Fruit fly (Drosophila melanogaster): ENCODE results near the gene Mpi.
A peak's percentile ranks its signal among the peaks of the same experiment; 100 is the strongest.

Gene Mpi

dm6 chr3R:9747875-9747899, 11.7 kb upstream of the Mpi start, which contains the start of gene PpD3:
Gene PpD3, plus strand, starts transcription at chr3R:9747875.
- TF ChIP-seq Hr39 (optimal IDR thresholded peaks at IDR 0.05) (no peak), BEAF-32 (GFP tag; optimal IDR thresholded peaks at IDR 0.05) (peak; percentile 42)

dm6 chr3R:9747900-9748663, 11.3 kb upstream of the Mpi start:
- TF ChIP-seq MESR4 (GFP tag; optimal IDR thresholded peaks at IDR 0.05) (peak; percentile 60), CG34422 (GFP tag; IDR thresholded peaks at IDR 0.05) (no peak; the same call in 2 of the 3 replicates), E2f2 (GFP tag; IDR thresholded peaks at IDR 0.05) (peak; percentile 80), CG17802 (tag; optimal IDR thresholded peaks at IDR 0.05) (no peak), CG4617 (GFP tag; optimal IDR thresholded peaks at IDR 0.05; ENCODE audit: borderline replicate concordance) (peak; percentile 70), sens (GFP tag) (peak; percentile 18), gfzf (GFP tag; optimal IDR thresholded peaks at IDR 0.05) (peak; percentile 85), kay (GFP tag; optimal IDR thresholded peaks at IDR 0.05) (no peak), CG9797 (GFP tag; optimal IDR thresholded peaks at IDR 0.05) (peak; percentile 42), Myb (GFP tag; optimal IDR thresholded peaks at IDR 0.05) (peak; percentile 15), pzg (GFP tag; optimal IDR thresholded peaks at IDR 0.05) (peak; percentile 50), MBD-R2 (GFP tag; IDR thresholded peaks at IDR 0.05) (peak; percentile 15; the same call in 1 of the 2 replicates), Dp (GFP tag; optimal IDR thresholded peaks at IDR 0.05) (peak; percentile 75), zen2 (GFP tag; IDR thresholded peaks at IDR 0.05; ENCODE audit: partially characterized antibody) (no peak), bigmax (GFP tag; optimal IDR thresholded peaks at IDR 0.05) (peak; percentile 90)

dm6 chr3R:9754487-9754886, 4.9 kb upstream of the Mpi start, which contains the start of gene Tti1:
Gene Tti1, minus strand, starts transcription at chr3R:9754686.
- TF ChIP-seq jumu (GFP tag; optimal IDR thresholded peaks at IDR 0.05) = no peak
- no peak for TF ChIP-seq Gug (GFP tag; IDR thresholded peaks at IDR 0.05)
- no peak for TF ChIP-seq CG2678 (tag; optimal IDR thresholded peaks at IDR 0.05)
- no peak for TF ChIP-seq BtbVII (GFP tag; optimal IDR thresholded peaks at IDR 0.05)
- TF ChIP-seq Sry-δ (GFP tag; optimal IDR thresholded peaks at IDR 0.05) = peak; percentile 19
- TF ChIP-seq CG7271 (tag; optimal IDR thresholded peaks at IDR 0.05) = no peak
- no peak for TF ChIP-seq CG10321 (GFP tag; IDR thresholded peaks at IDR 0.05)
- TF ChIP-seq CG1647 (GFP tag; optimal IDR thresholded peaks at IDR 0.05) = no peak
- no peak for TF ChIP-seq bcd (GFP tag; optimal IDR thresholded peaks at IDR 0.05)
- 0 out of 2 replicates have a peak, but pooled peaks have one; percentile 14 for TF ChIP-seq CG2129 (GFP tag; IDR thresholded peaks at IDR 0.05; ENCODE audit: partially characterized antibody)
- TF ChIP-seq Taf1 (GFP tag; IDR thresholded peaks at IDR 0.05) = no peak
- TF ChIP-seq Mad (GFP tag; optimal IDR thresholded peaks at IDR 0.05) = no peak
- TF ChIP-seq CG2889 (GFP tag; IDR thresholded peaks at IDR 0.05) = no peak
- no peak for TF ChIP-seq CG8944 (GFP tag; optimal IDR thresholded peaks at IDR 0.05)
- TF ChIP-seq CG16863 (GFP tag; optimal IDR thresholded peaks at IDR 0.05) = no peak
- TF ChIP-seq Neu2 (GFP tag; optimal IDR thresholded peaks at IDR 0.05; ENCODE audit: borderline replicate concordance) = no peak
- peak; percentile 47; the same call in 1 of the 2 replicates for TF ChIP-seq amos (GFP tag; IDR thresholded peaks at IDR 0.05; ENCODE audit: partially characterized antibody)
- no peak for TF ChIP-seq CG10462 (GFP tag; optimal IDR thresholded peaks at IDR 0.05)
- TF ChIP-seq Antp (GFP tag; optimal IDR thresholded peaks at IDR 0.05) = no peak
- no peak for TF ChIP-seq pan (optimal IDR thresholded peaks at IDR 0.05)
- no peak for TF ChIP-seq pan (GFP tag; optimal IDR thresholded peaks at IDR 0.05 in 1 of 2, IDR thresholded peaks at IDR 0.05 in 1 of 2)
- peak; percentile 34; the same call in 1 of the 3 replicates for TF ChIP-seq CG34422 (GFP tag; IDR thresholded peaks at IDR 0.05)
- no peak for TF ChIP-seq CG18476 (GFP tag; optimal IDR thresholded peaks at IDR 0.05)
- no peak for TF ChIP-seq Hmx (GFP tag; optimal IDR thresholded peaks at IDR 0.05)
- no peak for TF ChIP-seq chn (GFP tag; optimal IDR thresholded peaks at IDR 0.05)
- TF ChIP-seq tna (GFP tag; IDR thresholded peaks at IDR 0.05; ENCODE audit: partially characterized antibody) = peak; percentile 36; the same call in 1 of the 2 replicates
- no peak for TF ChIP-seq Kr (GFP tag; optimal IDR thresholded peaks at IDR 0.05)
- no peak for TF ChIP-seq gcm (GFP tag; optimal IDR thresholded peaks at IDR 0.05)
- TF ChIP-seq Camta (GFP tag; optimal IDR thresholded peaks at IDR 0.05) = no peak
- TF ChIP-seq gt (GFP tag; IDR thresholded peaks at IDR 0.05) = no peak
- TF ChIP-seq CG14860 (GFP tag; IDR thresholded peaks at IDR 0.05; ENCODE audit: partially characterized antibody) = peak; percentile 33; the same call in 1 of the 3 replicates
- no peak for TF ChIP-seq sqz (GFP tag; optimal IDR thresholded peaks at IDR 0.05)
- no peak for TF ChIP-seq CG15073 (GFP tag; optimal IDR thresholded peaks at IDR 0.05)

Measured in whole organism, embryonic.